Fruit fly (Drosophila melanogaster): Measurements from ENCODE around the gene CG10413.
A peak's percentile ranks its signal among the peaks of the same experiment; 100 is the strongest.

CG10413 gene

DNA sequence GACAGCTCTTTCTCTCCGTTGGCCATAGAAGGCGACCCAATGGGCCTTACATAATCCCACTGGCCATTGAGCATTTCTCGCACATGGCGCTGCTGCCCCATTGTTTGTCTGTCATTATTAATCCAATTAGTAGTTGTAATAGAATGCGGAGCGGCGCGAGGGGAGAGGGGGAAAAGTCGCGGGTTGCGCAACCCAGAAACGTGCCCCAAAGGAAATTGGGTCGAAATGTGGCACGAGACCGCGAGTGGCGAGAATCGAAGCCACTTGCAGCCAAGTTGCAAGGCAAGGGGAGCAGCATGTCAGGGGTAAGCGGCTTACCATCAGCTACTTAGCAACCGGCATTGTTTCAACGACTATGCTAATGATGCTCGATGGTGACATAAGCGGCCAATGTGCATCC lies 19.3 kb upstream of the CG10413 start:
- TF ChIP-seq Mnt (GFP tag; optimal IDR thresholded peaks at IDR 0.05) (no peak), tj (GFP tag; optimal IDR thresholded peaks at IDR 0.05) (no peak), CG1620 (GFP tag; optimal IDR thresholded peaks at IDR 0.05) (no peak), CG7101 (tag; optimal IDR thresholded peaks at IDR 0.05) (no peak), kay (GFP tag; ENCODE audit: borderline replicate concordance) (no peak), CG11617 (GFP tag; optimal IDR thresholded peaks at IDR 0.05) (no peak), CG7045 (GFP tag; optimal IDR thresholded peaks at IDR 0.05) (no peak), Crg-1 (GFP tag; optimal IDR thresholded peaks at IDR 0.05) (no peak), CG33017 (tag; optimal IDR thresholded peaks at IDR 0.05) (no peak), toe (GFP tag; optimal IDR thresholded peaks at IDR 0.05) (no peak), CG12768 (GFP tag; optimal IDR thresholded peaks at IDR 0.05) (no peak), Hr96 (GFP tag; optimal IDR thresholded peaks at IDR 0.05) (no peak), ovo (GFP tag; optimal IDR thresholded peaks at IDR 0.05) (no peak), cnc (optimal IDR thresholded peaks at IDR 0.05) (no peak), cic (GFP tag; optimal IDR thresholded peaks at IDR 0.05) (no peak), CG14711 (tag; optimal IDR thresholded peaks at IDR 0.05) (no peak), CG5204 (GFP tag; optimal IDR thresholded peaks at IDR 0.05) (no peak)

DNA sequence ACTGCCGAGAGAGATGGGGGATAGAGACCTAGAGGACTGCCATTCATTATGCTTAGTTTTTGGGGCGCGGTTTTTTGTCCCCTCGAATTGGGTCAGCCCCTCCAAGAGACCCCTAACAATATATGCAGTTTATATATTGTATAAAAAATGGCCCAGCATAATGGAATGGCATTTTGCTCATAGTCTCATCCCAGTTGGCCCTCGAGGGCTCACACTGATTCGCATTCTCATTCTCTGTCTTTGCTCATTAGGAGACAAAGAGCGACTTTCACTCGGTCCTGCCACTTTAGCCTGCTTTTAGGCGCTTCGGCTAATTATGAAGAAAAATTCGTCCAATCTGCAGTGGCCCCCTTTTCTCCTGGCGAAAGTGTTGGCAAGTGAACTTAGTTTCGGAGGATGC lies 18.4 kb upstream of the CG10413 start:
- TF ChIP-seq Clk (GFP tag; optimal IDR thresholded peaks at IDR 0.05) = no peak
- no peak for TF ChIP-seq Hr96 (GFP tag; optimal IDR thresholded peaks at IDR 0.05)
- TF ChIP-seq bab1 (GFP tag; optimal IDR thresholded peaks at IDR 0.05) = no peak
- TF ChIP-seq pad (GFP tag; optimal IDR thresholded peaks at IDR 0.05) = no peak
- no peak for TF ChIP-seq tj (GFP tag; optimal IDR thresholded peaks at IDR 0.05)
- no peak for TF ChIP-seq cnc (optimal IDR thresholded peaks at IDR 0.05)
- no peak for TF ChIP-seq ovo (GFP tag; optimal IDR thresholded peaks at IDR 0.05)
- no peak for TF ChIP-seq kay (GFP tag; ENCODE audit: borderline replicate concordance)
- TF ChIP-seq CG5204 (GFP tag; optimal IDR thresholded peaks at IDR 0.05) = no peak
- no peak for TF ChIP-seq cic (GFP tag; optimal IDR thresholded peaks at IDR 0.05)
- TF ChIP-seq CG7101 (tag; optimal IDR thresholded peaks at IDR 0.05) = no peak
- no peak for TF ChIP-seq CG11617 (GFP tag; optimal IDR thresholded peaks at IDR 0.05)
- no peak for TF ChIP-seq toe (GFP tag; optimal IDR thresholded peaks at IDR 0.05)
- TF ChIP-seq CG12768 (GFP tag; optimal IDR thresholded peaks at IDR 0.05) = no peak
- TF ChIP-seq Mnt (GFP tag; optimal IDR thresholded peaks at IDR 0.05) = no peak

DNA sequence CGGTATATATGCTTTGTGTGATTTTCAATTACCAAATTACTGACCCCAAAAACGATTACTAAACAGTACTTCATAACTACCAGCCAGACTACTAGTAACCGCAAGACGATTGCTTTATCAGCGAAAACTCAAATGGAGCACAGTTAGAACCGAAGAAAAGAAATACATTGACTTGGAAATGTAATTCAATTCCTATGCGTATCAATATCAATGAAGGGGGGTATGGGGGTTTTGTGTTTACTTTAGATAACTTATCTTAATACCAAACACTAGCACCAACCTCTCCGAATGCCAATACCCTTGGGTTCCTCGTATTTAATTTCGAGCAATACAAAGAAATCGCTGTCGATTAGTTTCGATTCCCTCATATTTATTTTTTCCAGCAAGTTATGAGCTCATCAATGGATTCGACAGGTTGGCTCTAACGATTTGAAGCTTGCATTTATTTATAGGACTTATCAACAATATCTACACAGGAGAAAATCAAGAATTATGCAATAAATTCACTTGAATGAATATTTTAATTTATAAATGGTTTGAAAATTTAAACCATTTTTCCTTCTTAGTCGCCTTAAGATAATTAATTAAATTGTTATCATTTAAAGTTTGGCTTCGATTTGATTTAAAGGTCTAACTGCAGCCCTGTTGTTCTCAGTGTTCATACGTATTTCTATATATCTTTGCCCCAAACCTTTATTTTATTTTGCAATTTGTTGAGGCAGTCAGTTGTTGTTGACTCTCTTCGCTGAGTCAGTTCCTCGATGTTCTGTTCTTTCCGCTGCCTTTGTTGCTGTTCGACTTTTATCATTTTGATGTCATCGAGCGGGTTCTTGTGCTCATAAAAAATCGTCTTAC lies 16.5 kb upstream of the CG10413 start:
- TF ChIP-seq CG11617 (GFP tag; optimal IDR thresholded peaks at IDR 0.05) (peak; percentile 93), bab1 (GFP tag; optimal IDR thresholded peaks at IDR 0.05) (peak; percentile 90), CG1620 (GFP tag; optimal IDR thresholded peaks at IDR 0.05) (peak; percentile 42), Crg-1 (GFP tag; optimal IDR thresholded peaks at IDR 0.05) (peak; percentile 70), CG7101 (tag; optimal IDR thresholded peaks at IDR 0.05) (peak; percentile 90), Clk (GFP tag; optimal IDR thresholded peaks at IDR 0.05) (peak; percentile 64), CG12768 (GFP tag; optimal IDR thresholded peaks at IDR 0.05) (peak; percentile 74), kay (GFP tag; ENCODE audit: borderline replicate concordance) (no peak), CG5204 (GFP tag; optimal IDR thresholded peaks at IDR 0.05) (peak; percentile 67), CG33017 (tag; optimal IDR thresholded peaks at IDR 0.05) (peak; percentile 86), toe (GFP tag; optimal IDR thresholded peaks at IDR 0.05) (peak; percentile 71), Mnt (GFP tag; optimal IDR thresholded peaks at IDR 0.05) (peak; percentile 53), CG14711 (tag; optimal IDR thresholded peaks at IDR 0.05) (peak; percentile 88), ovo (GFP tag; optimal IDR thresholded peaks at IDR 0.05) (peak; percentile 35), cnc (optimal IDR thresholded peaks at IDR 0.05) (no peak), Hr96 (GFP tag; optimal IDR thresholded peaks at IDR 0.05) (peak; percentile 81), CG7045 (GFP tag; optimal IDR thresholded peaks at IDR 0.05) (peak; percentile 77), cic (GFP tag; optimal IDR thresholded peaks at IDR 0.05) (peak; percentile 94), tj (GFP tag; optimal IDR thresholded peaks at IDR 0.05) (peak; percentile 80), pad (GFP tag; optimal IDR thresholded peaks at IDR 0.05) (peak; percentile 70)

DNA sequence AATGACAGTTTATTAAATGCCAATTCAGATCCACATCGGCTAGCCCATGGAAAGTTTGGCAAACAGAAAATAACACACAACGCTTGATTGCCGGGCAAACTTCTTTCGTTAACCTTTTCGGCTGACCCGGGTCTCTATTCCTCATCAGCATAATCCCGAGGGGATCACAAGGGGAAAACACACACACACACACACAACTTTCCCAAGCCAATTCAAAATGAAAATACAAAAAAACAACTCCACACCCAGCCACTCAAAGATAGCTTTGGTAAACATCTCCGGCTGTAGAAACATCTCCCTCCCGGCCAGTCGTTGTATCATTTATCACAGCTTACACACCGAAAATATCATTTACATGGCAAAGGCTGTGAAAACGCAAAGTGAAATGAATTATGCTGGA lies 15.1 kb upstream of the CG10413 start:
- TF ChIP-seq tj (GFP tag; optimal IDR thresholded peaks at IDR 0.05) (peak; percentile 5), Crg-1 (GFP tag; optimal IDR thresholded peaks at IDR 0.05) (no peak), cnc (optimal IDR thresholded peaks at IDR 0.05) (no peak), CG1620 (GFP tag; optimal IDR thresholded peaks at IDR 0.05) (no peak)

DNA sequence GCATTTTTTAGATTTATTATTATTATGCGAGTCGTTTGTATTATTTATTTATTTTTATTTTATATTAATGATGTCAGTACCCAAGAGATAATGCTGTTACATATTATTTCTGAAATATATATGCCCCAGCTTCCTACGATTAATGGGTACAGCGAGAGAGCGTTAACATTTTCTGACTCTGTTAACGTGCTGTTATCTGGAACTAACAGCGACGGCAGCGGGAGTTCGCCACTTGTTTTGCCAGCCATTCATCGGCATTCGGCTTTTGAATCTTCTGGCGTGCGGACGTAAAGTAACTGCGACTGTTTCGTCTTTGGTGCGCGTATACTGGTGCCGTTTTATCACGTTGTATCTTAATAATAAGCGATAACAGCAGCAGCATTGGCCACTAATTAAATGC lies 12.0 kb upstream of the CG10413 start, which contains the start of gene MESR3:
MESR3 (plus strand) TSS at position 254 of the 400 bp plus-strand sequence.
- TF ChIP-seq Crg-1 (GFP tag; optimal IDR thresholded peaks at IDR 0.05) = no peak
- peak; percentile 56 for TF ChIP-seq CG7045 (GFP tag; optimal IDR thresholded peaks at IDR 0.05)
- peak; percentile 67 for TF ChIP-seq CG14711 (tag; optimal IDR thresholded peaks at IDR 0.05)
- TF ChIP-seq cic (GFP tag; optimal IDR thresholded peaks at IDR 0.05) = peak; percentile 38
- peak; percentile 62 for TF ChIP-seq CG12768 (GFP tag; optimal IDR thresholded peaks at IDR 0.05)
- peak; percentile 56 for TF ChIP-seq CG7101 (tag; optimal IDR thresholded peaks at IDR 0.05)
- peak; percentile 29 for TF ChIP-seq tj (GFP tag; optimal IDR thresholded peaks at IDR 0.05)
- TF ChIP-seq bab1 (GFP tag; optimal IDR thresholded peaks at IDR 0.05) = peak; percentile 71
- TF ChIP-seq CG11617 (GFP tag; optimal IDR thresholded peaks at IDR 0.05) = peak; percentile 53
- no peak for TF ChIP-seq Hr96 (GFP tag; optimal IDR thresholded peaks at IDR 0.05)
- no peak for TF ChIP-seq CG1620 (GFP tag; optimal IDR thresholded peaks at IDR 0.05)
- peak; percentile 56 for TF ChIP-seq CG33017 (tag; optimal IDR thresholded peaks at IDR 0.05)
- no peak for TF ChIP-seq Clk (GFP tag; optimal IDR thresholded peaks at IDR 0.05)
- no peak for TF ChIP-seq CG5204 (GFP tag; optimal IDR thresholded peaks at IDR 0.05)
- TF ChIP-seq toe (GFP tag; optimal IDR thresholded peaks at IDR 0.05) = no peak
- TF ChIP-seq pad (GFP tag; optimal IDR thresholded peaks at IDR 0.05) = peak; percentile 35
- TF ChIP-seq cnc (optimal IDR thresholded peaks at IDR 0.05) = no peak
- TF ChIP-seq Mnt (GFP tag; optimal IDR thresholded peaks at IDR 0.05) = peak; percentile 25
- TF ChIP-seq ovo (GFP tag; optimal IDR thresholded peaks at IDR 0.05) = no peak
- no peak for TF ChIP-seq kay (GFP tag; ENCODE audit: borderline replicate concordance)

Data from whole organism, adult.